Worm (Caenorhabditis elegans) whole organism, young adult: Measurements from ENCODE around the gene srd-31.

Source experiments
- B0261.1 ChIP-seq: sonication (generic microtip); optimal IDR thresholded peaks from 2 replicates; lab custom pipeline; 2016; ENCODE audit warnings: mild to moderate bottlenecking, missing genetic modification characterization, moderate library complexity, missing compliant biosample characterization
- T26A5.8 ChIP-seq: sonication (generic microtip); optimal IDR thresholded peaks from 2 replicates; lab custom pipeline; 2016; ENCODE audit warnings: missing genetic modification characterization, missing compliant biosample characterization
- aptf-2 ChIP-seq: fragments of 200-800 bp; sonication (Bioruptor generic); conservative IDR thresholded peaks from 2 replicates; pipeline ENCODE4 v1.3.6; 2022; ENCODE audit warnings: missing genetic modification reagents, missing genetic modification characterization, missing compliant biosample characterization
- dpl-1 ChIP-seq: fragments of 150-350 bp; optimal IDR thresholded peaks from 2 replicates; lab custom pipeline; 2014; ENCODE audit warnings: missing biosample characterization, missing genetic modification reagents, missing genetic modification characterization
- fkh-3 ChIP-seq: sonication (generic microtip); optimal IDR thresholded peaks from 2 replicates; lab custom pipeline; 2016; ENCODE audit warnings: mild to moderate bottlenecking, missing genetic modification characterization, missing compliant biosample characterization
- hlh-26 ChIP-seq: fragments of 200-800 bp; sonication (Bioruptor generic); conservative IDR thresholded peaks from 2 replicates; pipeline ENCODE4 v1.3.6; 2022; ENCODE audit warnings: missing genetic modification reagents, missing genetic modification characterization, missing compliant biosample characterization
- let-526 ChIP-seq: fragments of 200-800 bp; sonication (Bioruptor generic); IDR thresholded peaks from 2 replicates; pipeline ENCODE4 v1.3.6; 2022; ENCODE audit warnings: missing genetic modification reagents, missing genetic modification characterization, missing compliant biosample characterization
- pha-4 ChIP-seq: fragments of 150-350 bp; sonication (generic microtip); optimal IDR thresholded peaks from 2 replicates; lab custom pipeline; 2014; ENCODE audit warnings: missing biosample characterization, missing genetic modification reagents, missing genetic modification characterization
- snpc-4 ChIP-seq, 5 experiments: fragments of 150-350 bp in 1 of 5; sonication (generic microtip) in 4 of 5; optimal IDR thresholded peaks; 2 replicates each; lab custom pipeline; 2014 to 2018; ENCODE audit warnings: missing genetic modification characterization in 5 of 5, missing biosample characterization in 3 of 5, antibody characterized with exemption in 2 of 5, mild to moderate bottlenecking in 2 of 5, missing compliant biosample characterization in 2 of 5, missing genotype in 2 of 5, moderate library complexity in 2 of 5, missing genetic modification reagents in 1 of 5
- unc-130 ChIP-seq: sonication (generic microtip); optimal IDR thresholded peaks from 2 replicates; lab custom pipeline; 2016; ENCODE audit warnings: missing genetic modification reagents, missing genetic modification characterization, missing compliant biosample characterization
- ztf-26 ChIP-seq: sonication (generic microtip); optimal IDR thresholded peaks from 2 replicates; lab custom pipeline; 2017; ENCODE audit warnings: missing genetic modification characterization, missing compliant biosample characterization

- no peak for TF ChIP-seq pha-4
- TF ChIP-seq hlh-26 (GFP tag; lab: Robert Waterston, UW): no peak
- TF ChIP-seq dpl-1: no peak
- no peak for TF ChIP-seq snpc-4 (GFP tag; optimal IDR thresholded peaks at IDR 0.05; lab: Kevin White, UChicago)
- TF ChIP-seq snpc-4 (tag; optimal IDR thresholded peaks at IDR 0.05; lab: Kevin White, UChicago): peak in 2 of 4 experiments; percentile 72 to 81
- TF ChIP-seq aptf-2: no peak
- no peak for TF ChIP-seq T26A5.8
- no peak for TF ChIP-seq ztf-26 (tag; lab: Kevin White, UChicago)
- no peak for TF ChIP-seq let-526 (GFP tag; lab: Robert Waterston, UW)
- TF ChIP-seq B0261.1 (tag; lab: Kevin White, UChicago): no peak
- no peak for TF ChIP-seq fkh-3 (tag; lab: Kevin White, UChicago)
- no peak for TF ChIP-seq unc-130
Measured at ce11 chrV:7595132-7595531, 39.4 kb downstream of the srd-31 start.
